In the genomic region with DNA sequence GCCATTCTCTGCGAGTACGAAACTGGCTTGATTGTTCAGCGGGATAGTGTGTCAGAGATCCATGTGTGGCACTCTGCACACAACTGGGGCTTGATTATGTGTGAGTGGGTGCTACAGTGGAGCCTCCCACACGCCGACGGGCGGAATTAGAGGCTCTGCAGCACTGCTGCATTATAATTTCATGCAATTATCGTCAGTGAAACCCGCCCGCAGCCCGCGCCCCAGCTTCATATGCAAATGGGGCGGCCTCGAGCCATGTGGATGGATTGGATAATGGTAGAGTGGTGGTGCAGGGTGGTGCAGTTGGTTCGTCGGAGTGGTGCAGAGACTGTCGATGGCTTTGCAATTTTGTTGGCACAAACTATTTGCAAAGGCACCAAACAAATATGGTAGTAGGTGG, we compare ENCODE assay signal across 3 fruit fly cellular contexts.
TF ChIP-seq lines count a peak whose summit lies in the region.

No protein-coding gene starts in this region.

- TF ChIP-seq CTCF in whole organism, embryonic (GFP tag; optimal IDR thresholded peaks at IDR 0.05; lab: Kevin White, UChicago) = no peak

TF ChIP-seq in whole organism, embryonic, 481 proteins besides CTCF, POLR2A, EP300 and RAD21:
- TF ChIP-seq CG1233 (GFP tag; optimal IDR thresholded peaks at IDR 0.05; lab: Kevin White, UChicago) = no peak
- TF ChIP-seq Med (GFP tag; lab: Kevin White, UChicago) = no peak
- peak; percentile 49 for TF ChIP-seq vvl (GFP tag; IDR thresholded peaks at IDR 0.05; lab: Robert Waterston, UW)
- TF ChIP-seq ham (GFP tag; IDR thresholded peaks at IDR 0.05; lab: Robert Waterston, UW) = no peak
- TF ChIP-seq CG9932 (GFP tag; IDR thresholded peaks at IDR 0.05; lab: Robert Waterston, UW) = 0 out of 2 replicates have a peak, but pooled peaks have one; percentile 17
- no peak for TF ChIP-seq cg (GFP tag; optimal IDR thresholded peaks at IDR 0.05; lab: Kevin White, UChicago)
- 0 out of 2 replicates have a peak, but pooled peaks have one; percentile 20 for TF ChIP-seq Drgx (GFP tag; IDR thresholded peaks at IDR 0.05; lab: Robert Waterston, UW)
- TF ChIP-seq slou (GFP tag; optimal IDR thresholded peaks at IDR 0.05; lab: Kevin White, UChicago) = no peak
- peak; percentile 21 for TF ChIP-seq Ets65A (GFP tag; lab: Kevin White, UChicago)

TF ChIP-seq in whole organism, prepupa, 60 proteins besides CTCF, POLR2A, EP300 and RAD21:
- no peak for TF ChIP-seq fd59A (GFP tag; optimal IDR thresholded peaks at IDR 0.05; lab: Kevin White, UChicago)
- no peak for TF ChIP-seq Sox14 (GFP tag; optimal IDR thresholded peaks at IDR 0.05; lab: Kevin White, UChicago)
- TF ChIP-seq CG11294 (GFP tag; IDR thresholded peaks at IDR 0.05; lab: Robert Waterston, UW) = 0 out of 2 replicates have a peak, but pooled peaks have one; percentile 10
- peak; percentile 24 for TF ChIP-seq CG32006 (GFP tag; optimal IDR thresholded peaks at IDR 0.05; lab: Kevin White, UChicago)
- 0 out of 3 replicates have a peak, but pooled peaks have one; percentile 35 for TF ChIP-seq CG6163 (GFP tag; IDR thresholded peaks at IDR 0.05; lab: Robert Waterston, UW)
- TF ChIP-seq Eip78C (GFP tag; lab: Kevin White, UChicago) = peak; percentile 31
- peak; percentile 23; the same call in 1 of the 3 replicates for TF ChIP-seq CG8119 (GFP tag; IDR thresholded peaks at IDR 0.05; lab: Robert Waterston, UW)
- peak; percentile 24; the same call in 1 of the 2 replicates for TF ChIP-seq CG15336 (GFP tag; IDR thresholded peaks at IDR 0.05; lab: Robert Waterston, UW)
- TF ChIP-seq salr (GFP tag; optimal IDR thresholded peaks at IDR 0.05; lab: Kevin White, UChicago) = no peak
- TF ChIP-seq pdm3 (GFP tag; optimal IDR thresholded peaks at IDR 0.05; lab: Kevin White, UChicago) = peak; percentile 20
- 0 out of 3 replicates have a peak, but pooled peaks have one; percentile 36 for TF ChIP-seq eg (GFP tag; IDR thresholded peaks at IDR 0.05; lab: Robert Waterston, UW)
- TF ChIP-seq CG3032 (tag; optimal IDR thresholded peaks at IDR 0.05; lab: Kevin White, UChicago) = no peak
- TF ChIP-seq dsx (GFP tag; optimal IDR thresholded peaks at IDR 0.05; lab: Kevin White, UChicago; ENCODE audit: poor library complexity, severe bottlenecking) = no peak

TF ChIP-seq in whole organism, pupa, 21 proteins besides CTCF, POLR2A, EP300 and RAD21:
- TF ChIP-seq CG32121 (GFP tag; IDR thresholded peaks at IDR 0.05; lab: Robert Waterston, UW) (peak; percentile 55; the same call in 1 of the 2 replicates), CG10348 (GFP tag; IDR thresholded peaks at IDR 0.05; lab: Robert Waterston, UW) (0 out of 2 replicates have a peak, but pooled peaks have one; percentile 29), Pif1B (GFP tag; optimal IDR thresholded peaks at IDR 0.05; lab: Kevin White, UChicago) (no peak), Ets98B (GFP tag; IDR thresholded peaks at IDR 0.05; lab: Robert Waterston, UW) (peak; percentile 47; the same call in 1 of the 2 replicates), CG8301 (tag; optimal IDR thresholded peaks at IDR 0.05; lab: Kevin White, UChicago) (peak; percentile 1), fd96Ca (GFP tag; IDR thresholded peaks at IDR 0.05; lab: Robert Waterston, UW) (peak; percentile 58; the same call in 2 of the 3 replicates), CG4496 (GFP tag; IDR thresholded peaks at IDR 0.05; lab: Robert Waterston, UW) (peak; percentile 54; the same call in 1 of the 3 replicates), CG8159 (tag; optimal IDR thresholded peaks at IDR 0.05; lab: Kevin White, UChicago) (no peak), Snoo (tag; optimal IDR thresholded peaks at IDR 0.05; lab: Kevin White, UChicago) (no peak), CG14655 (GFP tag; optimal IDR thresholded peaks at IDR 0.05; lab: Kevin White, UChicago) (peak; percentile 14), CG12605 (GFP tag; IDR thresholded peaks at IDR 0.05; lab: Robert Waterston, UW) (no peak), CG13204 (GFP tag; optimal IDR thresholded peaks at IDR 0.05; lab: Kevin White, UChicago) (no peak)
